Worm (Caenorhabditis elegans) whole organism, L4 larva: ENCODE data around the gene Y43F8B.3.

Experiments used
- dmd-9 ChIP-seq: fragments of 200-800 bp; sonication (Bioruptor generic); IDR thresholded peaks from 2 replicates; pipeline ENCODE4 v1.3.6; 2022; ENCODE audit warnings: missing genetic modification reagents, missing genetic modification characterization, missing compliant biosample characterization
- madf-9 ChIP-seq: fragments of 200-800 bp; sonication (Bioruptor generic); conservative IDR thresholded peaks from 2 replicates; pipeline ENCODE4 v1.3.6; 2022; ENCODE audit warnings: missing genetic modification reagents, missing genetic modification characterization, missing compliant biosample characterization
- nhr-28 ChIP-seq: fragments of 150-350 bp; optimal IDR thresholded peaks from 2 replicates; lab custom pipeline; 2014; ENCODE audit warnings: missing biosample characterization, missing genetic modification characterization
- nhr-76 ChIP-seq: fragments of 150-350 bp; optimal IDR thresholded peaks from 2 replicates; lab custom pipeline; 2014; ENCODE audit warnings: missing biosample characterization, missing genetic modification characterization
- pha-4 ChIP-seq, 2 experiments: fragments of 150-350 bp in 1 of 2; fragments of 200-800 bp in 1 of 2; sonication (Bioruptor generic) in 1 of 2; IDR thresholded peaks in 1 of 2; optimal IDR thresholded peaks in 1 of 2; 2 replicates each; pipeline versions ENCODE4 v1.3.6 to Lab custom; 2014 to 2022; ENCODE audit warnings: missing genetic modification characterization in 2 of 2, missing genetic modification reagents in 2 of 2, missing biosample characterization in 1 of 2, missing compliant biosample characterization in 1 of 2
- saeg-2 ChIP-seq: fragments of 200-800 bp; sonication (Bioruptor generic); IDR thresholded peaks from 2 replicates; pipeline ENCODE4 v1.3.6; 2022; ENCODE audit warnings: missing genetic modification reagents, missing genetic modification characterization, missing compliant biosample characterization
- unc-62 ChIP-seq, 3 experiments: fragments of 150-350 bp in 1 of 3; sonication (generic microtip); optimal IDR thresholded peaks in 2 of 3; peaks in 1 of 3; 1 replicate in 1 of 3; 2 replicates in 2 of 3; lab custom pipeline; 2014 to 2017; ENCODE audit warnings: missing biosample characterization in 3 of 3, missing genetic modification characterization in 3 of 3, missing genetic modification reagents in 3 of 3, missing genotype in 1 of 3

DNA sequence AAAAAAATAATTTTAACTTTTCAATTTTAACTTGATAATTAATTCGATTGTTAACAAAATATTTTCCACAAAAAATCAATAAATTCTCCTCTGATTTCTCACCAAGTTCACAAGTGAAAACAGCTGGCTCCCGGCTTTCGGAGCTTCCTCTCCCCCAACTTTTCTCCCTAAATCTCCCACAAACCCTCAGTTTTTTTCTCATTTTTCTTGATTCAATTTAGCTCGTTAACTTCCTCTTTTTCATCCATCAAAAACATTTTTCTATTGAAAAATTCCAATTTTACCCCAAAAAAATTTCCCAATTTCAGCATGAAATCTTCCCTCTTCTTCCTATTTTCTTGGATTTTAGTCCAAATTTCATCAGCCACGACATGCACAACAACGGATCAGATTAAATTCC is 32.5 kb upstream of the Y43F8B.3 start, which contains the start of gene Y43F8B.11:
- no peak for TF ChIP-seq unc-62 (GFP tag; optimal IDR thresholded peaks at IDR 0.05 in 1 of 2; lab: Kevin White, UChicago)
- no peak for TF ChIP-seq unc-62 (tag; optimal IDR thresholded peaks at IDR 0.05; lab: Kevin White, UChicago)
- no peak for TF ChIP-seq nhr-76 (tag; lab: Kevin White, UChicago)
- TF ChIP-seq nhr-28 (tag; lab: Kevin White, UChicago), result no peak
- no peak for TF ChIP-seq saeg-2 (GFP tag; lab: Robert Waterston, UW)
- TF ChIP-seq dmd-9 (GFP tag; lab: Robert Waterston, UW), result no peak
- no peak for TF ChIP-seq pha-4 (GFP tag; IDR thresholded peaks at IDR 0.05; lab: Robert Waterston, UW)
- no peak for TF ChIP-seq pha-4 (tag; optimal IDR thresholded peaks at IDR 0.05; lab: Kevin White, UChicago)
- TF ChIP-seq madf-9 (GFP tag; lab: Robert Waterston, UW), result no peak
